Worm (Caenorhabditis elegans): ENCODE data around the gene R11D1.1.

Gene R11D1.1

DNA sequence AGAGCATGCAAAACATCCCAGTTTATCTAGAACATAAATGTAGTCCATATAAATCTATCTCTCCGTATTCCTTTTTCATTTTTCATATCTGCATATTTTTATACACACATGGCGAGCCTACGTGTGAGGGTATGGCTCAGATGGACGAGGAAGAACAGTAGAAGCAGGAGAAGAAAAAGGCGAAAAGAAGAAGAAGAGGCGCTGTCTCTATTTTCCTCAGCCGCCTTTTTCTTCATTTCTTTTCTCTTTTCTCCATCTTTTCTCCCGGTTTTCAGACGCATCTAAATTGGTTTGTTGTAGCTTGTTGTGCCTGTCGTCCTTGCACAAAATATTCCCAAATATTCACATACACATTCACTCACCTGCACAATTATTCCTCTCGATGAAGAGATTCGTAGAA lies 8.2 kb upstream of the R11D1.1 start, which contains the start of gene K10C8.4:
TSS of gene K10C8.4 (plus strand) at position 301 of the 400 bp plus-strand sequence.
- TF ChIP-seq mcd-1 (GFP tag; IDR thresholded peaks at IDR 0.05) (no peak), nfya-1 (tag; optimal IDR thresholded peaks at IDR 0.05; ENCODE audit: borderline replicate concordance, insufficient read depth) (no peak), hmg-20 (GFP tag; IDR thresholded peaks at IDR 0.05) (no peak), hrde-1 (tag; optimal IDR thresholded peaks at IDR 0.05; ENCODE audit: borderline replicate concordance) (no peak), ccch-3 (GFP tag; optimal IDR thresholded peaks at IDR 0.05) (no peak), efl-1 (GFP tag; optimal IDR thresholded peaks at IDR 0.05) (no peak), hmg-1.2 (GFP tag; IDR thresholded peaks at IDR 0.05) (no peak), ztf-18 (tag; optimal IDR thresholded peaks at IDR 0.05) (no peak), sptf-2 (GFP tag; optimal IDR thresholded peaks at IDR 0.05) (no peak), ztf-6 (GFP tag; IDR thresholded peaks at IDR 0.05) (no peak), tlf-1 (GFP tag; optimal IDR thresholded peaks at IDR 0.05) (no peak)

ce11 chrV:12696790-12697189 lies 7.4 kb upstream of the R11D1.1 start:
- TF ChIP-seq madf-8 (GFP tag; conservative IDR thresholded peaks at IDR 0.05) (peak; percentile 63), ztf-6 (GFP tag; IDR thresholded peaks at IDR 0.05) (no peak), mes-4 (tag; optimal IDR thresholded peaks at IDR 0.05) (no peak), lin-26 (GFP tag; IDR thresholded peaks at IDR 0.05) (no peak), egrh-3 (GFP tag; IDR thresholded peaks at IDR 0.05) (no peak), zfh-2 (GFP tag; conservative IDR thresholded peaks at IDR 0.05) (no peak), madf-6 (GFP tag; IDR thresholded peaks at IDR 0.05) (peak; percentile 87), F33H1.4 (GFP tag; IDR thresholded peaks at IDR 0.05) (peak; percentile 91), snpc-1.3 (tag; optimal IDR thresholded peaks at IDR 0.05; ENCODE audit: insufficient read depth) (peak; percentile 18), xnd-1 (tag; optimal IDR thresholded peaks at IDR 0.05) (peak; percentile 75), ceh-79 (tag; optimal IDR thresholded peaks at IDR 0.05) (no peak), ceh-91 (GFP tag; IDR thresholded peaks at IDR 0.05) (peak; percentile 35; the same call in 1 of the 2 replicates), Y95B8A.8 (GFP tag; IDR thresholded peaks at IDR 0.05) (no peak), Y79H2A.3 (GFP tag; conservative IDR thresholded peaks at IDR 0.05) (no peak), D2030.7 (GFP tag; IDR thresholded peaks at IDR 0.05) (peak; percentile 70), tbp1 (GFP tag; optimal IDR thresholded peaks at IDR 0.05) (no peak), dox-1 (GFP tag; IDR thresholded peaks at IDR 0.05) (peak; percentile 40; the same call in 1 of the 2 replicates), snpc-3.4 (tag; optimal IDR thresholded peaks at IDR 0.05) (peak; percentile 0), nfyb-1 (GFP tag; IDR thresholded peaks at IDR 0.05) (no peak), egl-18 (GFP tag; IDR thresholded peaks at IDR 0.05) (no peak), F57A8.1 (GFP tag; optimal IDR thresholded peaks at IDR 0.05) (no peak), lsl-1 (GFP tag; optimal IDR thresholded peaks at IDR 0.05) (peak; percentile 93), nhr-27 (tag; optimal IDR thresholded peaks at IDR 0.05) (no peak), ceh-58 (GFP tag; IDR thresholded peaks at IDR 0.05) (no peak)

- no peak for TF ChIP-seq ceh-100 (GFP tag; IDR thresholded peaks at IDR 0.05)
- TF ChIP-seq mcd-1 (GFP tag; IDR thresholded peaks at IDR 0.05) = 0 out of 2 replicates have a peak, but pooled peaks have one; percentile 29
- TF ChIP-seq lin-26 (GFP tag; IDR thresholded peaks at IDR 0.05) = no peak
- no peak for TF ChIP-seq ekl-4 (GFP tag; IDR thresholded peaks at IDR 0.05)
- TF ChIP-seq nhr-27 (tag; optimal IDR thresholded peaks at IDR 0.05) = no peak
- TF ChIP-seq lsl-1 (GFP tag; optimal IDR thresholded peaks at IDR 0.05) = no peak
- peak; percentile 23 for TF ChIP-seq nhr-80 (tag; optimal IDR thresholded peaks at IDR 0.05)
- peak; percentile 92 for TF ChIP-seq cebp-1 (GFP tag; IDR thresholded peaks at IDR 0.05)
- TF ChIP-seq cebp-1 (tag; optimal IDR thresholded peaks at IDR 0.05) = peak; percentile 98
- TF ChIP-seq ZK185.1 (tag; optimal IDR thresholded peaks at IDR 0.05; ENCODE audit: poor library complexity, severe bottlenecking) = no peak
- TF ChIP-seq attf-5 (GFP tag; optimal IDR thresholded peaks at IDR 0.05) = peak; percentile 44
Observed at ce11 chrV:12697364-12697901, 6.7 kb upstream of the R11D1.1 start, which contains the start of gene istr-1. Gene istr-1 (plus strand): TSS chrV:12697858.
